Fruit fly (Drosophila melanogaster) whole organism, embryonic: ENCODE measurements around the gene Eig71Ea.

ENCODE experiments used
- Aef1 ChIP-seq: fragments of 200-800 bp; sonication (Bioruptor generic); IDR thresholded peaks from 3 replicates; pipeline ENCODE4 v1.3.6; 2022; ENCODE audit warnings: missing biosample characterization, missing genetic modification characterization
- CG10431 ChIP-seq: fragments of 200-800 bp; sonication (Bioruptor generic); optimal IDR thresholded peaks from 3 replicates; lab custom pipeline; 2018; ENCODE audit warnings: missing biosample characterization, mild to moderate bottlenecking, missing genetic modification characterization
- CG12071 ChIP-seq: fragments of 200-800 bp; sonication (Bioruptor generic); optimal IDR thresholded peaks from 3 replicates; lab custom pipeline; 2018; ENCODE audit warnings: missing biosample characterization, mild to moderate bottlenecking, missing genetic modification characterization
- CG12155 ChIP-seq: fragments of 200-800 bp; sonication (Bioruptor generic); optimal IDR thresholded peaks from 3 replicates; lab custom pipeline; 2016; ENCODE audit warnings: missing biosample characterization, missing genetic modification characterization
- CG12744 ChIP-seq: fragments of 200-800 bp; sonication (Bioruptor generic); optimal IDR thresholded peaks from 2 replicates; lab custom pipeline; 2016; ENCODE audit warnings: missing biosample characterization, missing genetic modification characterization
- CG13123 ChIP-seq: fragments of 200-800 bp; sonication (Bioruptor generic); optimal IDR thresholded peaks from 2 replicates; lab custom pipeline; 2016; ENCODE audit warnings: missing biosample characterization, missing genetic modification characterization
- CG13287 ChIP-seq: fragments of 200-800 bp; sonication (Bioruptor generic); IDR thresholded peaks from 2 replicates; pipeline ENCODE4 v1.3.6; 2022; ENCODE audit warnings: missing biosample characterization, missing genetic modification characterization; ENCODE audit not compliant: partially characterized antibody
- CG14710 ChIP-seq: fragments of 200-800 bp; sonication (Bioruptor generic); optimal IDR thresholded peaks from 3 replicates; lab custom pipeline; 2019; ENCODE audit warnings: missing biosample characterization, mild to moderate bottlenecking, missing genetic modification characterization, moderate library complexity
- CG1647 ChIP-seq: fragments of 200-800 bp; sonication (Bioruptor generic); optimal IDR thresholded peaks from 3 replicates; lab custom pipeline; 2016; ENCODE audit warnings: missing biosample characterization, missing genetic modification characterization
- CG16813 ChIP-seq: fragments of 200-800 bp; sonication (Bioruptor generic); IDR thresholded peaks from 3 replicates; pipeline ENCODE4 v1.3.6; 2022; ENCODE audit warnings: missing biosample characterization, missing genetic modification characterization; ENCODE audit not compliant: partially characterized antibody
- CG17186 ChIP-seq: fragments of 200-800 bp; sonication (Bioruptor generic); optimal IDR thresholded peaks from 3 replicates; lab custom pipeline; 2017; ENCODE audit warnings: missing biosample characterization, missing genetic modification reagents, missing genetic modification characterization
- CG17385 ChIP-seq: fragments of 200-800 bp; sonication (Bioruptor generic); optimal IDR thresholded peaks from 3 replicates; lab custom pipeline; 2018; ENCODE audit warnings: missing biosample characterization, mild to moderate bottlenecking, missing genetic modification characterization
- CG2202 ChIP-seq: fragments of 200-800 bp; sonication (Bioruptor generic); optimal IDR thresholded peaks from 2 replicates; lab custom pipeline; 2018; ENCODE audit warnings: missing biosample characterization, mild to moderate bottlenecking, missing genetic modification characterization
- CG34224 ChIP-seq: fragments of 200-800 bp; sonication (Bioruptor generic); IDR thresholded peaks from 3 replicates; pipeline ENCODE4 v1.3.6; 2022; ENCODE audit warnings: missing biosample characterization, missing genetic modification characterization; ENCODE audit not compliant: partially characterized antibody
- CG34422 ChIP-seq: fragments of 200-800 bp; sonication (Bioruptor generic); IDR thresholded peaks from 3 replicates; pipeline ENCODE4 v1.3.6; 2022; ENCODE audit warnings: missing biosample characterization, missing genetic modification characterization
- CG4282 ChIP-seq: fragments of 200-800 bp; sonication (Bioruptor generic); optimal IDR thresholded peaks from 2 replicates; lab custom pipeline; 2016; ENCODE audit warnings: missing biosample characterization, missing genetic modification characterization
- CG6689 ChIP-seq: fragments of 200-800 bp; sonication (Bioruptor generic); IDR thresholded peaks from 2 replicates; pipeline ENCODE4 v1.3.6; 2022; ENCODE audit warnings: missing biosample characterization, missing genetic modification characterization
- CG6813 ChIP-seq: fragments of 200-800 bp; sonication (Bioruptor generic); optimal IDR thresholded peaks from 2 replicates; lab custom pipeline; 2017; ENCODE audit warnings: missing biosample characterization, missing genetic modification characterization, mild to moderate bottlenecking, moderate library complexity, missing genetic modification reagents
- CG7271 ChIP-seq: fragments of 200-800 bp; sonication (Bioruptor generic); optimal IDR thresholded peaks from 2 replicates; lab custom pipeline; 2018; ENCODE audit warnings: missing biosample characterization, mild to moderate bottlenecking, missing genetic modification characterization, moderate library complexity
- CG7372 ChIP-seq: fragments of 200-800 bp; sonication (Bioruptor generic); IDR thresholded peaks from 2 replicates; pipeline ENCODE4 v1.3.6; 2022; ENCODE audit warnings: missing biosample characterization, missing genetic modification characterization
- CG8359 ChIP-seq: fragments of 200-800 bp; sonication (Bioruptor generic); optimal IDR thresholded peaks from 2 replicates; lab custom pipeline; 2017; ENCODE audit warnings: missing biosample characterization, mild to moderate bottlenecking, missing genetic modification characterization, borderline replicate concordance
- CG9797 ChIP-seq: fragments of 200-800 bp; sonication (Bioruptor generic); optimal IDR thresholded peaks from 3 replicates; lab custom pipeline; 2018; ENCODE audit warnings: missing biosample characterization, mild to moderate bottlenecking, missing genetic modification characterization
- Doc2 ChIP-seq: fragments of 200-800 bp; sonication (Bioruptor generic); IDR thresholded peaks from 2 replicates; pipeline ENCODE4 v1.3.6; 2022; ENCODE audit warnings: missing biosample characterization, missing genetic modification characterization
- Ets65A ChIP-seq: fragments of 200-800 bp; sonication (Bioruptor generic); peaks from one replicate; lab custom pipeline; 2016; ENCODE audit warnings: missing biosample characterization, missing genetic modification characterization
- Fer2 ChIP-seq: fragments of 200-800 bp; sonication (Bioruptor generic); optimal IDR thresholded peaks from 2 replicates; lab custom pipeline; 2018; ENCODE audit warnings: missing biosample characterization, mild to moderate bottlenecking, missing genetic modification characterization, moderate library complexity
- Optix ChIP-seq: fragments of 200-800 bp; sonication (Bioruptor generic); IDR thresholded peaks from 3 replicates; pipeline ENCODE4 v1.3.6; 2022; ENCODE audit warnings: missing biosample characterization, missing genetic modification characterization
- Poxn ChIP-seq: fragments of 200-800 bp; sonication (Bioruptor generic); IDR thresholded peaks from 2 replicates; pipeline ENCODE4 v1.3.6; 2022; ENCODE audit warnings: missing biosample characterization, missing genetic modification characterization
- TFAM ChIP-seq: fragments of 200-800 bp; sonication (Bioruptor generic); optimal IDR thresholded peaks from 2 replicates; lab custom pipeline; 2017; ENCODE audit warnings: missing biosample characterization, missing genetic modification characterization, inconsistent platforms
- al ChIP-seq: fragments of 200-800 bp; sonication (Bioruptor generic); IDR thresholded peaks from 2 replicates; pipeline ENCODE4 v1.3.6; 2022; ENCODE audit warnings: missing biosample characterization, missing genetic modification characterization
- bab2 ChIP-seq: fragments of 200-800 bp; sonication (Bioruptor generic); optimal IDR thresholded peaks from 2 replicates; lab custom pipeline; 2016; ENCODE audit warnings: missing biosample characterization, missing genetic modification characterization
- bcd ChIP-seq: fragments of 200-800 bp; sonication (Bioruptor generic); optimal IDR thresholded peaks from 2 replicates; lab custom pipeline; 2017; ENCODE audit warnings: missing biosample characterization, mild to moderate bottlenecking, missing genetic modification characterization
- chn ChIP-seq: fragments of 200-800 bp; sonication (Bioruptor generic); optimal IDR thresholded peaks from 2 replicates; lab custom pipeline; 2016; ENCODE audit warnings: missing biosample characterization, missing genetic modification characterization
- crol ChIP-seq: fragments of 200-800 bp; sonication (Bioruptor generic); IDR thresholded peaks from 2 replicates; pipeline ENCODE4 v1.3.6; 2022; ENCODE audit warnings: missing biosample characterization, missing genetic modification characterization
- hbn ChIP-seq: fragments of 200-800 bp; sonication (Bioruptor generic); IDR thresholded peaks from 2 replicates; pipeline ENCODE4 v1.3.6; 2022; ENCODE audit warnings: missing biosample characterization, missing genetic modification characterization; ENCODE audit not compliant: partially characterized antibody
- her ChIP-seq: fragments of 200-800 bp; sonication (Bioruptor generic); optimal IDR thresholded peaks from 2 replicates; lab custom pipeline; 2016; ENCODE audit warnings: missing biosample characterization, missing genetic modification characterization
- ind ChIP-seq: fragments of 200-800 bp; sonication (Bioruptor generic); optimal IDR thresholded peaks from 3 replicates; lab custom pipeline; 2016; ENCODE audit warnings: missing biosample characterization, missing genetic modification characterization
- pzg ChIP-seq: fragments of 200-800 bp; sonication (Bioruptor generic); optimal IDR thresholded peaks from 3 replicates; lab custom pipeline; 2018; ENCODE audit warnings: missing biosample characterization, mild to moderate bottlenecking, missing genetic modification characterization, moderate library complexity
- sens ChIP-seq: fragments of 200-800 bp; sonication (Bioruptor generic); peaks from one replicate; lab custom pipeline; 2016; ENCODE audit warnings: missing biosample characterization, missing genetic modification characterization
- sens-2 ChIP-seq: fragments of 200-800 bp; sonication (Bioruptor generic); IDR thresholded peaks from 2 replicates; pipeline ENCODE4 v1.3.6; 2022; ENCODE audit warnings: missing biosample characterization, missing genetic modification characterization
- sr ChIP-seq: fragments of 200-800 bp; sonication (Bioruptor generic); IDR thresholded peaks from 3 replicates; pipeline ENCODE4 v1.3.6; 2022; ENCODE audit warnings: missing biosample characterization, missing genetic modification characterization
- tap ChIP-seq: fragments of 200-800 bp; optimal IDR thresholded peaks from 3 replicates; lab custom pipeline; 2019; ENCODE audit warnings: missing biosample characterization, mild to moderate bottlenecking, missing genetic modification characterization, moderate library complexity
- twi ChIP-seq: fragments of 200-800 bp; optimal IDR thresholded peaks from 2 replicates; lab custom pipeline; 2019; ENCODE audit warnings: missing biosample characterization, mild to moderate bottlenecking, missing genetic modification characterization, moderate library complexity
- vvl ChIP-seq: fragments of 200-800 bp; sonication (Bioruptor generic); IDR thresholded peaks from 2 replicates; pipeline ENCODE4 v1.3.6; 2022; ENCODE audit warnings: missing biosample characterization, missing genetic modification characterization

Eig71Ea gene

DNA sequence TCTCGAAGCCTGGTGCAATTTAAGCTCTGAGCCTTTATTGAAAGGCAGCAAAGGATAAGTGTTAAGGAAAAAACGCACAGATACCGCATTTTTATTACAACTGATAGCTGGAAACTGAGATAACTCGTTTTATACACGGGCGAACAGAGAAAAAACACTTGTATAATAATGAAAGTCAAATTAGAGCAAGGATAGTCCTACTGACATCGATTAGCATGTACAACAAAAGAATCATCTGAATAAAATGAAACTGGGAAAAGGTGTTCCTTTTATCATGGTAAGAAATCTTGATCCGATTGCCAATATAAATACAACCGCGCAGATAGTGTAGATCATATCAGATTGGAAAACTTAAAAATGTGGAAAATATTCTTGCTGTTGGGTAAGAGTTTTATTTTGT, 11.5 kb upstream of the Eig71Ea start, which contains the start of the genes Eig71Ej and Eig71Ek:
Gene Eig71Ej (minus strand): TSS at position 101 of the 400 bp plus-strand sequence.
Gene Eig71Ek (plus strand): TSS at position 334 of the 400 bp plus-strand sequence.
- no peak for TF ChIP-seq CG13287 (GFP tag; lab: Robert Waterston, UW)
- TF ChIP-seq CG10431 = no peak
- no peak for TF ChIP-seq CG8359
- TF ChIP-seq CG7271 (tag; lab: Kevin White, UChicago) = no peak
- no peak for TF ChIP-seq CG6813 (GFP tag; lab: Kevin White, UChicago)
- no peak for TF ChIP-seq crol (GFP tag; lab: Robert Waterston, UW)
- TF ChIP-seq CG1647 = no peak
- TF ChIP-seq Fer2 = no peak
- TF ChIP-seq CG2202 (tag; lab: Kevin White, UChicago) = no peak
- TF ChIP-seq ind (GFP tag; lab: Kevin White, UChicago) = no peak
- no peak for TF ChIP-seq bcd (GFP tag; lab: Kevin White, UChicago)
- no peak for TF ChIP-seq CG6689
- no peak for TF ChIP-seq CG13123 (GFP tag; lab: Kevin White, UChicago)
- no peak for TF ChIP-seq tap (tag; lab: Kevin White, UChicago)
- TF ChIP-seq CG34224 = no peak
- no peak for TF ChIP-seq Poxn (GFP tag; lab: Robert Waterston, UW)
- no peak for TF ChIP-seq CG14710 (tag; lab: Kevin White, UChicago)
- no peak for TF ChIP-seq twi
- no peak for TF ChIP-seq Optix (GFP tag; lab: Robert Waterston, UW)

DNA sequence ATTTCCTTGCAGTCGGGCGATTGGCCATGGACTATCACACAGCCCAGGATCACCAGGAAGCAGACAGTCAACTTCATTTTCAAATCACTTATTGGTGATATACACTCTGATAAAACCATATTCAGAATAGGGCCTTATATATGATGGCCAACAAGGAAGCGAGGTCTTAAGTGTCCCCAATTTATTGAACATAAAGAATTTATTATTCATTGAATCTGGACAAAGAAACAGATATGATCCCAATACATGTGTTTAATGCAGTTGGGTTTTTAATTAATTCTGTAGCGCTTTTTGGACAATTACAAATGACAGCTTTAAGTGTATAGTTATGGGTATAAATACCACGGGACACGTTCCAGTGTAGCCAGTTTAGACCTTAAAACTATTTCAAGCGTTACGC, 9.9 kb upstream of the Eig71Ea start, which contains the start of the genes Eig71Eh and Eig71Ei:
Gene Eig71Eh (minus strand): TSS at position 101 of the 400 bp plus-strand sequence.
Gene Eig71Ei (plus strand): TSS at position 367 of the 400 bp plus-strand sequence.
- TF ChIP-seq sens (GFP tag; lab: Kevin White, UChicago) = peak; percentile 48
- TF ChIP-seq CG12744 (GFP tag; lab: Kevin White, UChicago) = no peak
- TF ChIP-seq hbn (GFP tag; lab: Robert Waterston, UW) = no peak
- TF ChIP-seq sr (GFP tag; lab: Robert Waterston, UW) = no peak

DNA sequence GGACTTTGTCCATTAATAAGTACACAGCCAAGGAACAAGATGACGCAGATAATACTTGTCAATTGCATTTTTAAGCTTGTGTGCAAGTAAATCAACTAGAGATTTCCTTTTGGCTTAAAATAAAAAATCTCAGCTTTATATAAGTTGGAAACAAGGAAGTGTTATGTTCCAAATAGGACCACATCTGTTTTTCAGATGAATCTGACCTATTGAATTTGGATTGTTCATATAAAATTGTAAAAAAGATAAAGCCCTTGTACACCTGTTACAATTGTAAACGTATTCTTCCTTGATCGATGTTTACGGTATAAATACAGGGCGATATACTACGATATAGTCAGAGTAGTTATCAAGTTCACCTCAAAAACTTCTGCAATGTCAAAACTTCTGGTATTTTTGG, 7.8 kb upstream of the Eig71Ea start, which contains the start of the genes Eig71Ef and Eig71Eg:
Gene Eig71Ef (minus strand): TSS at position 101 of the 400 bp plus-strand sequence.
Gene Eig71Eg (plus strand): TSS at position 339 of the 400 bp plus-strand sequence.
- TF ChIP-seq CG12071 (no peak), CG9797 (GFP tag; lab: Kevin White, UChicago) (no peak), vvl (GFP tag; lab: Robert Waterston, UW) (no peak), TFAM (GFP tag; lab: Kevin White, UChicago) (no peak), CG4282 (no peak), CG17186 (GFP tag; lab: Kevin White, UChicago) (no peak), CG34422 (no peak), CG7372 (no peak), CG12155 (GFP tag; lab: Kevin White, UChicago) (no peak), pzg (no peak), al (GFP tag; lab: Robert Waterston, UW) (no peak), CG16813 (GFP tag; lab: Robert Waterston, UW) (no peak), bab2 (GFP tag; lab: Kevin White, UChicago) (no peak), sens-2 (GFP tag; lab: Robert Waterston, UW) (no peak)

DNA sequence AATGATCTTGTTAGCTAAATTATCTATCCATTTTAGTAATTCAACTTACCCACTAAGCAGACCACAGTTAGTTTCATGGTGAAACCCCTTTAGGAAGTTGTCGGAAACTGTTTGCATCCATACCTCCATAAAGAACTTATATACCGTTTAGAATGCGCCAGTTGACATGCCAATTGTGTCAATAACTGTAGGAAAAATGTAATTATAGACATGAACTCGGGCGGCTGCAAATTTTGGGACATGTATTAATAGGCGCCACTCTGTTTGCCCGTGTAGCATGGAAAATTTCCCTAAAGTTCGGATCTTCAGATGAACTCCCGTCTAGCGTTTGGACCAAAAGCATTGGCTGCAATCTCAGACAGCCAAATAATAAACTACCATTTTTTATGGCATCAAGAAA, 6.4 kb upstream of the Eig71Ea start, which contains the start of gene Eig71Ee:
Gene Eig71Ee (minus strand): TSS at position 101 of the 400 bp plus-strand sequence.
- TF ChIP-seq Aef1 (GFP tag; lab: Robert Waterston, UW) (no peak), chn (GFP tag; lab: Kevin White, UChicago) (no peak), Doc2 (GFP tag; lab: Robert Waterston, UW) (no peak), her (GFP tag; lab: Kevin White, UChicago) (no peak), Ets65A (GFP tag; lab: Kevin White, UChicago) (peak; percentile 24), CG17385 (no peak)
